Fruit fly (Drosophila melanogaster) whole organism, embryonic: ENCODE measurements around the gene Catsup.
A peak's percentile ranks its signal among the peaks of the same experiment; 100 is the strongest.

Source experiments
- Adf1 ChIP-seq: fragments of 200-800 bp; sonication (Bioruptor generic); IDR thresholded peaks from 2 replicates; pipeline ENCODE4 v1.3.6; 2022; ENCODE audit warnings: missing biosample characterization, missing genetic modification characterization
- BEAF-32 ChIP-seq: fragments of 200-800 bp; sonication (Bioruptor generic); optimal IDR thresholded peaks from 3 replicates; lab custom pipeline; 2017; ENCODE audit warnings: missing biosample characterization, missing genetic modification characterization, mild to moderate bottlenecking, moderate library complexity, missing genetic modification reagents
- CG10147 ChIP-seq: fragments of 200-800 bp; sonication (Bioruptor generic); optimal IDR thresholded peaks from 2 replicates; lab custom pipeline; 2019; ENCODE audit warnings: missing biosample characterization, mild to moderate bottlenecking, missing genetic modification characterization, moderate library complexity
- CG10543 ChIP-seq: fragments of 200-800 bp; sonication (Bioruptor generic); optimal IDR thresholded peaks from 3 replicates; lab custom pipeline; 2017; ENCODE audit warnings: missing biosample characterization, mild to moderate bottlenecking, missing genetic modification characterization, moderate library complexity
- CG10565 ChIP-seq: fragments of 200-800 bp; sonication (Bioruptor generic); optimal IDR thresholded peaks from 3 replicates; lab custom pipeline; 2016; ENCODE audit warnings: missing biosample characterization, mild to moderate bottlenecking, missing genetic modification characterization
- CG12071 ChIP-seq: fragments of 200-800 bp; sonication (Bioruptor generic); optimal IDR thresholded peaks from 3 replicates; lab custom pipeline; 2018; ENCODE audit warnings: missing biosample characterization, mild to moderate bottlenecking, missing genetic modification characterization
- CG12299 ChIP-seq: fragments of 200-800 bp; sonication (Bioruptor generic); optimal IDR thresholded peaks from 2 replicates; lab custom pipeline; 2018; ENCODE audit warnings: missing biosample characterization, mild to moderate bottlenecking, missing genetic modification characterization
- CG13287 ChIP-seq: fragments of 200-800 bp; sonication (Bioruptor generic); IDR thresholded peaks from 2 replicates; pipeline ENCODE4 v1.3.6; 2022; ENCODE audit warnings: missing biosample characterization, missing genetic modification characterization; ENCODE audit not compliant: partially characterized antibody
- CG13296 ChIP-seq: fragments of 200-800 bp; sonication (Bioruptor generic); optimal IDR thresholded peaks from 3 replicates; lab custom pipeline; 2018; ENCODE audit warnings: missing biosample characterization, mild to moderate bottlenecking, missing genetic modification characterization
- CG14710 ChIP-seq: fragments of 200-800 bp; sonication (Bioruptor generic); optimal IDR thresholded peaks from 3 replicates; lab custom pipeline; 2019; ENCODE audit warnings: missing biosample characterization, mild to moderate bottlenecking, missing genetic modification characterization, moderate library complexity
- CG15011 ChIP-seq: fragments of 200-800 bp; sonication (Bioruptor generic); optimal IDR thresholded peaks from 3 replicates; lab custom pipeline; 2018; ENCODE audit warnings: missing biosample characterization, mild to moderate bottlenecking, missing genetic modification characterization
- CG17802 ChIP-seq: fragments of 200-800 bp; sonication (Bioruptor generic); optimal IDR thresholded peaks from 2 replicates; lab custom pipeline; 2018; ENCODE audit warnings: missing biosample characterization, mild to moderate bottlenecking, missing genetic modification characterization, moderate library complexity
- CG17829 ChIP-seq: fragments of 200-800 bp; optimal IDR thresholded peaks from 2 replicates; lab custom pipeline; 2019; ENCODE audit warnings: missing biosample characterization, mild to moderate bottlenecking, missing genetic modification characterization, moderate library complexity
- CG18599 ChIP-seq: fragments of 200-800 bp; sonication (Bioruptor generic); optimal IDR thresholded peaks from 3 replicates; lab custom pipeline; 2017; ENCODE audit warnings: missing biosample characterization, missing genetic modification characterization, mild to moderate bottlenecking, moderate library complexity, missing genetic modification reagents
- CG31388 ChIP-seq: fragments of 200-800 bp; sonication (Bioruptor generic); optimal IDR thresholded peaks from 2 replicates; lab custom pipeline; 2016; ENCODE audit warnings: missing biosample characterization, missing genetic modification characterization
- CG5180 ChIP-seq: fragments of 200-800 bp; sonication (Bioruptor generic); optimal IDR thresholded peaks from 3 replicates; lab custom pipeline; 2017; ENCODE audit warnings: missing biosample characterization, missing genetic modification characterization, mild to moderate bottlenecking, moderate library complexity, missing genetic modification reagents
- CG6854 ChIP-seq: fragments of 200-800 bp; sonication (Bioruptor generic); optimal IDR thresholded peaks from 3 replicates; lab custom pipeline; 2017; ENCODE audit warnings: missing biosample characterization, mild to moderate bottlenecking, missing genetic modification characterization
- CG7745 ChIP-seq: fragments of 200-800 bp; sonication (Bioruptor generic); optimal IDR thresholded peaks from 2 replicates; lab custom pipeline; 2018; ENCODE audit warnings: missing biosample characterization, mild to moderate bottlenecking, missing genetic modification characterization, moderate library complexity
- Dll ChIP-seq: fragments of 200-800 bp; sonication (Bioruptor generic); IDR thresholded peaks from 4 replicates; pipeline ENCODE4 v1.3.6; 2022; ENCODE audit warnings: missing biosample characterization, missing genetic modification characterization; ENCODE audit not compliant: partially characterized antibody
- Eip74EF ChIP-seq, 2 experiments: fragments of 200-800 bp in 1 of 2; fragments of >200 bp in 1 of 2; sonication (Bioruptor generic) in 1 of 2; optimal IDR thresholded peaks; 2 replicates each; lab custom pipeline; 2017 to 2019; ENCODE audit warnings: missing biosample characterization in 2 of 2, missing genetic modification characterization in 2 of 2, mild to moderate bottlenecking in 1 of 2, moderate library complexity in 1 of 2
- Ets65A ChIP-seq: fragments of 200-800 bp; sonication (Bioruptor generic); peaks from one replicate; lab custom pipeline; 2016; ENCODE audit warnings: missing biosample characterization, missing genetic modification characterization
- Fer3 ChIP-seq: fragments of 200-800 bp; sonication (Bioruptor generic); optimal IDR thresholded peaks from 2 replicates; lab custom pipeline; 2018; ENCODE audit warnings: missing biosample characterization, mild to moderate bottlenecking, missing genetic modification characterization, moderate library complexity
- Gsc ChIP-seq: fragments of 200-800 bp; sonication (Bioruptor generic); IDR thresholded peaks from 2 replicates; pipeline ENCODE4 v1.3.6; 2022; ENCODE audit warnings: missing biosample characterization, missing genetic modification characterization
- H2.0 ChIP-seq: fragments of 200-800 bp; sonication (Bioruptor generic); IDR thresholded peaks from 2 replicates; pipeline ENCODE4 v1.3.6; 2022; ENCODE audit warnings: missing biosample characterization, missing genetic modification characterization
- Hey ChIP-seq: fragments of 200-800 bp; sonication (Bioruptor generic); optimal IDR thresholded peaks from 3 replicates; lab custom pipeline; 2018; ENCODE audit warnings: missing biosample characterization, mild to moderate bottlenecking, missing genetic modification characterization
- Hr51 ChIP-seq, 2 experiments: fragments of 200-800 bp; sonication (Bioruptor generic); optimal IDR thresholded peaks; 2 replicates in 1 of 2; 3 replicates in 1 of 2; lab custom pipeline; 2016 to 2018; ENCODE audit warnings: missing biosample characterization in 2 of 2, missing genetic modification characterization in 2 of 2, mild to moderate bottlenecking in 1 of 2, moderate library complexity in 1 of 2
- Med ChIP-seq: fragments of 200-800 bp; sonication (Bioruptor generic); peaks from one replicate; lab custom pipeline; 2016; ENCODE audit warnings: missing biosample characterization, missing genetic modification characterization, mild to moderate bottlenecking, inconsistent platforms, moderate library complexity
- Oaz ChIP-seq: fragments of 200-800 bp; sonication (Bioruptor generic); IDR thresholded peaks from 2 replicates; pipeline ENCODE4 v1.3.6; 2022; ENCODE audit warnings: missing biosample characterization, missing genetic modification characterization
- Ptx1 ChIP-seq: fragments of 200-800 bp; sonication (Bioruptor generic); IDR thresholded peaks from 2 replicates; pipeline ENCODE4 v1.3.6; 2022; ENCODE audit warnings: missing biosample characterization, missing genetic modification characterization
- Ravus ChIP-seq: fragments of 200-800 bp; sonication (Bioruptor generic); IDR thresholded peaks from 2 replicates; pipeline ENCODE4 v1.3.6; 2022; ENCODE audit warnings: missing biosample characterization, missing genetic modification characterization
- Sox102F ChIP-seq: fragments of 200-800 bp; sonication (Bioruptor generic); optimal IDR thresholded peaks from 2 replicates; lab custom pipeline; 2018; ENCODE audit warnings: missing biosample characterization, mild to moderate bottlenecking, missing genetic modification characterization, moderate library complexity
- TFAM ChIP-seq: fragments of 200-800 bp; sonication (Bioruptor generic); optimal IDR thresholded peaks from 2 replicates; lab custom pipeline; 2017; ENCODE audit warnings: missing biosample characterization, missing genetic modification characterization, inconsistent platforms
- abd-A ChIP-seq: fragments of 200-800 bp; sonication (Bioruptor generic); optimal IDR thresholded peaks from 3 replicates; lab custom pipeline; 2019; ENCODE audit warnings: missing biosample characterization, mild to moderate bottlenecking, missing genetic modification characterization, moderate library complexity
- amos ChIP-seq: fragments of 200-800 bp; sonication (Bioruptor generic); IDR thresholded peaks from 2 replicates; pipeline ENCODE4 v1.3.6; 2022; ENCODE audit warnings: missing biosample characterization, missing genetic modification characterization; ENCODE audit not compliant: partially characterized antibody
- ci ChIP-seq: fragments of 200-800 bp; sonication (Bioruptor generic); IDR thresholded peaks from 3 replicates; pipeline ENCODE4 v1.3.6; 2022; ENCODE audit warnings: missing biosample characterization, missing genetic modification characterization
- crol ChIP-seq: fragments of 200-800 bp; sonication (Bioruptor generic); IDR thresholded peaks from 2 replicates; pipeline ENCODE4 v1.3.6; 2022; ENCODE audit warnings: missing biosample characterization, missing genetic modification characterization
- gem ChIP-seq: fragments of 200-800 bp; sonication (Bioruptor generic); optimal IDR thresholded peaks from 2 replicates; lab custom pipeline; 2019; ENCODE audit warnings: missing biosample characterization, mild to moderate bottlenecking, missing genetic modification characterization, moderate library complexity
- her ChIP-seq: fragments of 200-800 bp; sonication (Bioruptor generic); optimal IDR thresholded peaks from 2 replicates; lab custom pipeline; 2016; ENCODE audit warnings: missing biosample characterization, missing genetic modification characterization
- kay ChIP-seq: fragments of 200-800 bp; sonication (Bioruptor generic); optimal IDR thresholded peaks from 2 replicates; lab custom pipeline; 2016; ENCODE audit warnings: missing biosample characterization, missing genetic modification characterization
- mirr ChIP-seq: fragments of 200-800 bp; sonication (Bioruptor generic); optimal IDR thresholded peaks from 3 replicates; lab custom pipeline; 2018; ENCODE audit warnings: missing biosample characterization, mild to moderate bottlenecking, missing genetic modification characterization
- nerfin-1 ChIP-seq: fragments of 200-800 bp; sonication (Bioruptor generic); optimal IDR thresholded peaks from 3 replicates; lab custom pipeline; 2019; ENCODE audit warnings: missing biosample characterization, mild to moderate bottlenecking, missing genetic modification characterization, moderate library complexity
- oc ChIP-seq: fragments of 200-800 bp; sonication (Bioruptor generic); optimal IDR thresholded peaks from 2 replicates; lab custom pipeline; 2018; ENCODE audit warnings: missing biosample characterization, mild to moderate bottlenecking, missing genetic modification characterization, moderate library complexity
- rib ChIP-seq: fragments of 200-800 bp; sonication (Bioruptor generic); IDR thresholded peaks from 2 replicates; pipeline ENCODE4 v1.3.6; 2022; ENCODE audit warnings: missing biosample characterization, missing genetic modification characterization
- row ChIP-seq: fragments of 200-800 bp; sonication (Bioruptor generic); IDR thresholded peaks from 3 replicates; pipeline ENCODE4 v1.3.6; 2022; ENCODE audit warnings: missing biosample characterization, missing genetic modification characterization
- sd ChIP-seq: fragments of 200-800 bp; sonication (Bioruptor generic); optimal IDR thresholded peaks from 3 replicates; lab custom pipeline; 2018; ENCODE audit warnings: missing biosample characterization, mild to moderate bottlenecking, missing genetic modification characterization, moderate library complexity
- slp2 ChIP-seq: fragments of 200-800 bp; sonication (Bioruptor generic); optimal IDR thresholded peaks from 2 replicates; lab custom pipeline; 2016; ENCODE audit warnings: missing biosample characterization, missing genetic modification characterization
- ssp ChIP-seq: fragments of 200-800 bp; sonication (Bioruptor generic); IDR thresholded peaks from 2 replicates; pipeline ENCODE4 v1.3.6; 2022; ENCODE audit warnings: missing biosample characterization, missing genetic modification characterization
- sug ChIP-seq: fragments of 200-800 bp; optimal IDR thresholded peaks from 2 replicates; lab custom pipeline; 2019; ENCODE audit warnings: missing biosample characterization, mild to moderate bottlenecking, missing genetic modification characterization, moderate library complexity
- vnd ChIP-seq: fragments of 200-800 bp; sonication (Bioruptor generic); IDR thresholded peaks from 3 replicates; pipeline ENCODE4 v1.3.6; 2022; ENCODE audit warnings: missing biosample characterization, missing genetic modification characterization; ENCODE audit not compliant: partially characterized antibody

Catsup gene

DNA sequence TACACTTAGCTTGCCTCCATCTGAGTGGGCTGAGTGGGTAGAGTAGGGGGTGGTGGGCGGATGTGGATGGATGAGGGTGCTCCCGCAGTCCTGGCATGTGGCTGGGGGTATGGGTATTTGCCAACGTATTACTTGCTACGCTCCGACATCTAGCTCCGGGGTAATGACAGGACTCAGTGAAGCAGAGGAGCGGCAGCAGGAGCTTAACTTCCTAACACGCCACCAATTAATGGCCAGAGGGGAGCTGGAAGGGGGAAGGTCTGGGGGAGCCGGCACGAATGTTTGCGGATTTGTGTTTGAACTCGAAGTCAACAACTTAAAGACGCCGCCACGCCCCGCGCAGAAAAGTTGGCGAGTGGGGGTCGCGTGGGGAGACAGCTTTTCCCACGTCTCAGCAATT is 23.4 kb upstream of the Catsup start:
- TF ChIP-seq sd (tag; lab: Kevin White, UChicago) (peak; percentile 4), CG10543 (GFP tag; lab: Kevin White, UChicago) (peak; percentile 74), CG18599 (GFP tag; lab: Kevin White, UChicago) (peak; percentile 53), vnd (no peak), Hr51 (GFP tag; optimal IDR thresholded peaks at IDR 0.05; lab: Kevin White, UChicago) (peak in 1 of 2 experiments; percentile 5), crol (GFP tag; lab: Robert Waterston, UW) (peak; percentile 70), abd-A (peak; percentile 92), ci (GFP tag; lab: Robert Waterston, UW) (0 out of 3 replicates have a peak, but pooled peaks have one; percentile 15), oc (peak; percentile 32), Hey (tag; lab: Kevin White, UChicago) (peak; percentile 92), Ptx1 (GFP tag; lab: Robert Waterston, UW) (0 out of 2 replicates have a peak, but pooled peaks have one; percentile 18), Med (GFP tag; lab: Kevin White, UChicago) (peak; percentile 7), CG12071 (peak; percentile 22), mirr (GFP tag; lab: Kevin White, UChicago) (peak; percentile 73), CG10147 (GFP tag; lab: Kevin White, UChicago) (no peak), Adf1 (GFP tag; lab: Robert Waterston, UW) (peak; percentile 34; the same call in 1 of the 2 replicates), nerfin-1 (tag; lab: Kevin White, UChicago) (peak; percentile 19), Oaz (GFP tag; lab: Robert Waterston, UW) (no peak), gem (tag; lab: Kevin White, UChicago) (no peak), Ets65A (GFP tag; lab: Kevin White, UChicago) (peak; percentile 69)

DNA sequence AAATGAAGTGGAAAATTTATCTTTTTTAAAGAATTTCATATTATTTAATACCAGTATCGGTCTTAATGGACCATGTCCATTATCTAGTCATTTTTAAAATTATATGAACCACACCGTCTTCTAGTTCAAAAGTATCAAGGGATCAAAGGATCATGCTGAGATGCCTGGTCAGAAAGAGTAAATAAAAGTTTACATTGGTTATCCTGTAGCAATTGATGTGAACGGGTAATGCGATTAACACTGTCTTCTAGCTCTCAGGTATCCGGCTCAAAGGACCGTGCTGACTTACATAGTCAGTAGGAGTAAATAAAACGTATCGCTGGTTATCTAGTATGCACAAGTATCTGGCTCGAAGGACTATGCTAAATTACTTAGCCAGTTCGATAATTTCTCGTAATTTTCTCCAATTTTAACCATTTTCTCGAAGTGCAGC is 22.5 kb upstream of the Catsup start:
- TF ChIP-seq Sox102F (GFP tag; lab: Kevin White, UChicago) (peak; percentile 5), CG6854 (GFP tag; lab: Kevin White, UChicago) (peak; percentile 29), Dll (GFP tag; lab: Robert Waterston, UW) (no peak), kay (GFP tag; lab: Kevin White, UChicago) (no peak), sug (peak; percentile 29), row (GFP tag; lab: Robert Waterston, UW) (peak; percentile 47; the same call in 2 of the 3 replicates), H2.0 (GFP tag; lab: Robert Waterston, UW) (no peak), CG10543 (GFP tag; lab: Kevin White, UChicago) (no peak), TFAM (no peak), CG15011 (GFP tag; lab: Kevin White, UChicago) (peak; percentile 10), CG13287 (GFP tag; lab: Robert Waterston, UW) (no peak), ssp (GFP tag; lab: Robert Waterston, UW) (no peak), BEAF-32 (GFP tag; lab: Kevin White, UChicago) (no peak), CG7745 (tag; lab: Kevin White, UChicago) (no peak), Gsc (GFP tag; lab: Robert Waterston, UW) (no peak), slp2 (GFP tag; lab: Kevin White, UChicago) (no peak), Ets65A (GFP tag; lab: Kevin White, UChicago) (peak; percentile 53), amos (GFP tag; lab: Robert Waterston, UW) (no peak), CG10565 (GFP tag; lab: Kevin White, UChicago) (no peak), Ravus (GFP tag; lab: Robert Waterston, UW) (no peak), CG17829 (tag; lab: Kevin White, UChicago) (peak; percentile 4), CG12299 (tag; lab: Kevin White, UChicago) (no peak), CG31388 (GFP tag; lab: Kevin White, UChicago) (no peak), Fer3 (tag; lab: Kevin White, UChicago) (no peak), CG5180 (GFP tag; lab: Kevin White, UChicago) (peak; percentile 10), rib (GFP tag; lab: Robert Waterston, UW) (no peak), her (GFP tag; lab: Kevin White, UChicago) (no peak), Eip74EF (GFP tag; optimal IDR thresholded peaks at IDR 0.05; lab: Kevin White, UChicago) (no peak), CG14710 (tag; lab: Kevin White, UChicago) (peak; percentile 35), CG17802 (tag; lab: Kevin White, UChicago) (no peak), CG13296 (GFP tag; lab: Kevin White, UChicago) (peak; percentile 11)
